Fruit fly (Drosophila melanogaster) whole organism, embryonic: Measurements from ENCODE around the gene CG31360.

Experiments used
- CG10462 ChIP-seq: fragments of 200-800 bp; sonication (Bioruptor generic); optimal IDR thresholded peaks from 2 replicates; lab custom pipeline; 2016; ENCODE audit warnings: missing biosample characterization, missing genetic modification characterization
- CG11398 ChIP-seq: fragments of 200-800 bp; sonication (Bioruptor generic); optimal IDR thresholded peaks from 2 replicates; lab custom pipeline; 2016; ENCODE audit warnings: missing biosample characterization, missing genetic modification characterization
- CG12071 ChIP-seq: fragments of 200-800 bp; sonication (Bioruptor generic); optimal IDR thresholded peaks from 3 replicates; lab custom pipeline; 2018; ENCODE audit warnings: missing biosample characterization, mild to moderate bottlenecking, missing genetic modification characterization
- CG15479 ChIP-seq: fragments of 200-800 bp; sonication (Bioruptor generic); optimal IDR thresholded peaks from 3 replicates; lab custom pipeline; 2019; ENCODE audit warnings: missing biosample characterization, mild to moderate bottlenecking, missing genetic modification characterization, moderate library complexity
- CG1832 ChIP-seq: fragments of 200-800 bp; sonication (Bioruptor generic); optimal IDR thresholded peaks from 2 replicates; lab custom pipeline; 2017; ENCODE audit warnings: missing biosample characterization, mild to moderate bottlenecking, missing genetic modification characterization, inconsistent platforms
- CG4360 ChIP-seq: fragments of 200-800 bp; sonication (Bioruptor generic); IDR thresholded peaks from 2 replicates; pipeline ENCODE4 v1.3.6; 2022; ENCODE audit warnings: missing biosample characterization, missing genetic modification characterization
- CG8924 ChIP-seq: fragments of 200-800 bp; optimal IDR thresholded peaks from 3 replicates; lab custom pipeline; 2019; ENCODE audit warnings: missing biosample characterization, mild to moderate bottlenecking, missing genetic modification characterization, moderate library complexity
- CG9727 ChIP-seq: fragments of 200-800 bp; sonication (Bioruptor generic); optimal IDR thresholded peaks from 3 replicates; lab custom pipeline; 2017; ENCODE audit warnings: missing biosample characterization, mild to moderate bottlenecking, missing genetic modification characterization
- D19B ChIP-seq: fragments of 200-800 bp; sonication (Bioruptor generic); optimal IDR thresholded peaks from 2 replicates; lab custom pipeline; 2017; ENCODE audit warnings: missing biosample characterization, mild to moderate bottlenecking, missing genetic modification characterization
- Deaf1 ChIP-seq: fragments of 200-800 bp; optimal IDR thresholded peaks from 3 replicates; lab custom pipeline; 2019; ENCODE audit warnings: missing biosample characterization, mild to moderate bottlenecking, missing genetic modification characterization, moderate library complexity
- Dip3 ChIP-seq: fragments of 200-800 bp; sonication (Bioruptor generic); optimal IDR thresholded peaks from 3 replicates; lab custom pipeline; 2016; ENCODE audit warnings: missing biosample characterization, missing genetic modification characterization
- Dp ChIP-seq: fragments of 200-800 bp; sonication (Bioruptor generic); optimal IDR thresholded peaks from 2 replicates; lab custom pipeline; 2018; ENCODE audit warnings: missing biosample characterization, mild to moderate bottlenecking, missing genetic modification characterization, moderate library complexity
- Ets65A ChIP-seq: fragments of 200-800 bp; sonication (Bioruptor generic); peaks from one replicate; lab custom pipeline; 2016; ENCODE audit warnings: missing biosample characterization, missing genetic modification characterization
- Kr ChIP-seq: fragments of 200-800 bp; sonication (Bioruptor generic); optimal IDR thresholded peaks from 2 replicates; lab custom pipeline; 2017; ENCODE audit warnings: missing biosample characterization, mild to moderate bottlenecking, missing genetic modification characterization
- Max ChIP-seq: fragments of 200-800 bp; sonication (Bioruptor generic); optimal IDR thresholded peaks from 2 replicates; lab custom pipeline; 2016; ENCODE audit warnings: missing biosample characterization, mild to moderate bottlenecking, missing genetic modification characterization
- NFAT ChIP-seq: fragments of 200-800 bp; sonication (Bioruptor generic); IDR thresholded peaks from 2 replicates; pipeline ENCODE4 v1.3.6; 2022; ENCODE audit warnings: missing biosample characterization, missing genetic modification characterization
- Nf-YB ChIP-seq: fragments of 200-800 bp; sonication (Bioruptor generic); optimal IDR thresholded peaks from 3 replicates; lab custom pipeline; 2019; ENCODE audit warnings: missing biosample characterization, mild to moderate bottlenecking, missing genetic modification characterization, moderate library complexity
- Nf-YC ChIP-seq: fragments of 200-800 bp; optimal IDR thresholded peaks from 3 replicates; lab custom pipeline; 2019; ENCODE audit warnings: missing biosample characterization, mild to moderate bottlenecking, missing genetic modification characterization, moderate library complexity
- Oli ChIP-seq: fragments of 200-800 bp; sonication (Bioruptor generic); optimal IDR thresholded peaks from 2 replicates; lab custom pipeline; 2018; ENCODE audit warnings: missing biosample characterization, mild to moderate bottlenecking, missing genetic modification characterization, moderate library complexity
- Sry-β ChIP-seq: fragments of 200-800 bp; sonication (Bioruptor generic); optimal IDR thresholded peaks from 2 replicates; lab custom pipeline; 2018; ENCODE audit warnings: missing biosample characterization, mild to moderate bottlenecking, missing genetic modification characterization, moderate library complexity
- Trl ChIP-seq, 3 experiments: fragments of >200 bp in 2 of 3; fragments of 200-800 bp in 1 of 3; sonication (Bioruptor generic) in 1 of 3; optimal IDR thresholded peaks; 2 replicates in 1 of 3; 3 replicates in 2 of 3; lab custom pipeline; 2016 to 2017; ENCODE audit warnings: missing biosample characterization in 1 of 3, missing genetic modification characterization in 1 of 3
- abd-A ChIP-seq: fragments of 200-800 bp; sonication (Bioruptor generic); optimal IDR thresholded peaks from 3 replicates; lab custom pipeline; 2019; ENCODE audit warnings: missing biosample characterization, mild to moderate bottlenecking, missing genetic modification characterization, moderate library complexity
- az2 ChIP-seq: fragments of 200-800 bp; sonication (Bioruptor generic); optimal IDR thresholded peaks from 3 replicates; lab custom pipeline; 2016; ENCODE audit warnings: missing biosample characterization, missing genetic modification characterization
- cg ChIP-seq: fragments of 200-800 bp; sonication (Bioruptor generic); optimal IDR thresholded peaks from 3 replicates; lab custom pipeline; 2019; ENCODE audit warnings: missing biosample characterization, mild to moderate bottlenecking, missing genetic modification characterization, moderate library complexity
- disco-r ChIP-seq: fragments of 200-800 bp; sonication (Bioruptor generic); optimal IDR thresholded peaks from 2 replicates; lab custom pipeline; 2016; ENCODE audit warnings: missing biosample characterization, missing genetic modification characterization
- ewg ChIP-seq: fragments of 200-800 bp; sonication (Bioruptor generic); optimal IDR thresholded peaks from 3 replicates; lab custom pipeline; 2017; ENCODE audit warnings: mild to moderate bottlenecking, missing biosample characterization, missing genetic modification reagents, missing genetic modification characterization
- gcm ChIP-seq: fragments of 200-800 bp; sonication (Bioruptor generic); optimal IDR thresholded peaks from 2 replicates; lab custom pipeline; 2019; ENCODE audit warnings: missing biosample characterization, mild to moderate bottlenecking, missing genetic modification characterization, moderate library complexity
- gsb-n ChIP-seq: fragments of 200-800 bp; sonication (Bioruptor generic); optimal IDR thresholded peaks from 3 replicates; lab custom pipeline; 2018; ENCODE audit warnings: missing biosample characterization, mild to moderate bottlenecking, missing genetic modification characterization
- inv ChIP-seq: fragments of 200-800 bp; sonication (Bioruptor generic); IDR thresholded peaks from 2 replicates; pipeline ENCODE4 v1.3.6; 2022; ENCODE audit warnings: missing biosample characterization, missing genetic modification characterization; ENCODE audit not compliant: partially characterized antibody
- phol ChIP-seq: fragments of 200-800 bp; sonication (Bioruptor generic); optimal IDR thresholded peaks from 3 replicates; lab custom pipeline; 2018; ENCODE audit warnings: missing biosample characterization, mild to moderate bottlenecking, missing genetic modification characterization, moderate library complexity
- pros ChIP-seq: fragments of 200-800 bp; sonication (Bioruptor generic); optimal IDR thresholded peaks from 3 replicates; lab custom pipeline; 2019; ENCODE audit warnings: missing biosample characterization, mild to moderate bottlenecking, missing genetic modification characterization, moderate library complexity
- scrt ChIP-seq: fragments of 200-800 bp; sonication (Bioruptor generic); optimal IDR thresholded peaks from 2 replicates; lab custom pipeline; 2018; ENCODE audit warnings: missing biosample characterization, mild to moderate bottlenecking, missing genetic modification characterization, moderate library complexity
- sqz ChIP-seq: fragments of 200-800 bp; sonication (Bioruptor generic); optimal IDR thresholded peaks from 3 replicates; lab custom pipeline; 2018; ENCODE audit warnings: missing biosample characterization, mild to moderate bottlenecking, missing genetic modification characterization
- yki ChIP-seq: fragments of >200 bp; optimal IDR thresholded peaks from 3 replicates; lab custom pipeline; 2018
- z ChIP-seq: fragments of 200-800 bp; sonication (Bioruptor generic); IDR thresholded peaks from 3 replicates; pipeline ENCODE4 v1.3.6; 2022; ENCODE audit warnings: missing biosample characterization, missing genetic modification characterization
- zfh1 ChIP-seq: fragments of 200-800 bp; sonication (Bioruptor generic); IDR thresholded peaks from 3 replicates; pipeline ENCODE4 v1.3.6; 2022; ENCODE audit warnings: missing biosample characterization, missing genetic modification characterization

The CG31360 gene

dm6 chr3R:17666061-17666796 is 18.7 kb upstream of the CG31360 start:
- TF ChIP-seq CG11398 (GFP tag; lab: Kevin White, UChicago) (no peak), yki (lab: Kevin White, UChicago) (peak; percentile 72), scrt (peak; percentile 93), Trl (optimal IDR thresholded peaks at IDR 0.05; lab: Kevin White, UChicago) (peak; percentile 69 to 82), Trl (GFP tag; optimal IDR thresholded peaks at IDR 0.05; lab: Kevin White, UChicago) (no peak), gsb-n (tag; lab: Kevin White, UChicago) (no peak), inv (no peak), Nf-YC (tag; lab: Kevin White, UChicago) (peak; percentile 95), ewg (GFP tag; lab: Kevin White, UChicago) (peak; percentile 49), CG1832 (GFP tag; lab: Kevin White, UChicago) (peak; percentile 33), abd-A (tag; lab: Kevin White, UChicago) (no peak), Nf-YB (peak; percentile 95), sqz (peak; percentile 27), CG10462 (GFP tag; lab: Kevin White, UChicago) (peak; percentile 55), CG4360 (GFP tag; lab: Robert Waterston, UW) (peak; percentile 84; the same call in 1 of the 2 replicates), cg (GFP tag; lab: Kevin White, UChicago) (peak; percentile 41), CG15479 (GFP tag; lab: Kevin White, UChicago) (no peak), pros (GFP tag; lab: Kevin White, UChicago) (peak; percentile 32), Dp (GFP tag; lab: Kevin White, UChicago) (no peak), Deaf1 (tag; lab: Kevin White, UChicago) (peak; percentile 84), NFAT (no peak), CG8924 (tag; lab: Kevin White, UChicago) (peak; percentile 19), Dip3 (GFP tag; lab: Kevin White, UChicago) (no peak)

- TF ChIP-seq CG1832 (GFP tag; lab: Kevin White, UChicago) = no peak
- no peak for TF ChIP-seq CG9727 (GFP tag; lab: Kevin White, UChicago)
- TF ChIP-seq Ets65A (GFP tag; lab: Kevin White, UChicago) = peak; percentile 78
- TF ChIP-seq Sry-β (GFP tag; lab: Kevin White, UChicago) = no peak
- no peak for TF ChIP-seq disco-r (GFP tag; lab: Kevin White, UChicago)
- TF ChIP-seq Max = no peak
- TF ChIP-seq az2 (GFP tag; lab: Kevin White, UChicago) = no peak
- TF ChIP-seq CG12071 (GFP tag; lab: Kevin White, UChicago) = no peak
- TF ChIP-seq Nf-YC (tag; lab: Kevin White, UChicago) = peak; percentile 8
- no peak for TF ChIP-seq Kr
- peak; percentile 54 for TF ChIP-seq phol (tag; lab: Kevin White, UChicago)
These were observed 18.1 kb upstream of the CG31360 start for dm6 chr3R:17666797-17667156.

- no peak for TF ChIP-seq Oli
- TF ChIP-seq zfh1 (GFP tag; lab: Robert Waterston, UW) = no peak
- TF ChIP-seq Ets65A (GFP tag; lab: Kevin White, UChicago) = peak; percentile 70
- TF ChIP-seq gcm = no peak
- no peak for TF ChIP-seq z
- no peak for TF ChIP-seq D19B (GFP tag; lab: Kevin White, UChicago)
These were observed 17.6 kb upstream of the CG31360 start, which contains the start of gene CG45045 for dm6 chr3R:17667279-17667678. TSS of gene CG45045 (plus strand) at chr3R:17667572.
